Worm (Caenorhabditis elegans) whole organism, L1 larva: ENCODE results near the gene tsfm-1.

Experiments used
- C04F5.9 ChIP-seq: sonication (generic microtip); optimal IDR thresholded peaks from 2 replicates; lab custom pipeline; 2016; ENCODE audit warnings: missing genetic modification characterization, missing compliant biosample characterization
- alr-1 ChIP-seq: fragments of 200-800 bp; sonication (Bioruptor generic); optimal IDR thresholded peaks from 2 replicates; lab custom pipeline; 2018; ENCODE audit warnings: borderline replicate concordance, mild to moderate bottlenecking, missing genetic modification characterization, missing compliant biosample characterization
- aly-2 ChIP-seq: fragments of 150-350 bp; optimal IDR thresholded peaks from 2 replicates; lab custom pipeline; 2014; ENCODE audit warnings: missing biosample characterization, missing genetic modification characterization
- ama-1 ChIP-seq: fragments of 150-350 bp; optimal IDR thresholded peaks from 2 replicates; lab custom pipeline; 2014
- blmp-1 ChIP-seq: fragments of 150-350 bp; optimal IDR thresholded peaks from 2 replicates; lab custom pipeline; 2014; ENCODE audit warnings: missing biosample characterization, missing genetic modification characterization
- ceh-8 ChIP-seq: fragments of 200-800 bp; sonication (Bioruptor generic); optimal IDR thresholded peaks from 2 replicates; lab custom pipeline; 2018; ENCODE audit warnings: mild to moderate bottlenecking, missing genetic modification characterization, moderate library complexity, missing compliant biosample characterization
- ceh-82 ChIP-seq, 3 experiments: fragments of 150-350 bp in 1 of 3; sonication (generic microtip) in 2 of 3; optimal IDR thresholded peaks; 2 replicates each; lab custom pipeline; 2014 to 2017; ENCODE audit warnings: missing biosample characterization in 3 of 3, missing genetic modification characterization in 3 of 3
- ceh-88 ChIP-seq: fragments of 200-800 bp; sonication (Bioruptor generic); IDR thresholded peaks from 2 replicates; pipeline ENCODE4 v1.3.6; 2022; ENCODE audit warnings: missing genetic modification characterization, missing compliant biosample characterization
- ces-1 ChIP-seq: fragments of 150-350 bp; optimal IDR thresholded peaks from 2 replicates; lab custom pipeline; 2014; ENCODE audit warnings: missing biosample characterization, missing genetic modification reagents, missing genetic modification characterization
- dpl-1 ChIP-seq, 3 experiments: fragments of 150-350 bp in 2 of 3; sonication (generic microtip) in 1 of 3; optimal IDR thresholded peaks; 2 replicates each; lab custom pipeline; 2014 to 2017; ENCODE audit warnings: missing biosample characterization in 3 of 3, missing genetic modification characterization in 3 of 3, missing genetic modification reagents in 3 of 3
- dsc-1 ChIP-seq: sonication (generic microtip); optimal IDR thresholded peaks from 2 replicates; lab custom pipeline; 2016; ENCODE audit warnings: mild to moderate bottlenecking, missing genetic modification characterization, missing compliant biosample characterization
- efl-1 ChIP-seq, 4 experiments: fragments of 150-350 bp; optimal IDR thresholded peaks in 3 of 4; peaks in 1 of 4; 1 replicate in 1 of 4; 2 replicates in 3 of 4; lab custom pipeline; 2014; ENCODE audit warnings: missing biosample characterization in 2 of 4, missing genetic modification characterization in 2 of 4, missing genetic modification reagents in 2 of 4
- elt-2 ChIP-seq: sonication (generic microtip); optimal IDR thresholded peaks from 2 replicates; lab custom pipeline; 2016; ENCODE audit warnings: missing genetic modification characterization, mild to moderate bottlenecking, inconsistent platforms, missing compliant biosample characterization, missing genetic modification reagents
- fos-1 ChIP-seq: fragments of 150-350 bp; optimal IDR thresholded peaks from 2 replicates; lab custom pipeline; 2014; ENCODE audit warnings: missing biosample characterization, missing genetic modification characterization
- lin-35 ChIP-seq, 2 experiments: fragments of 150-350 bp; optimal IDR thresholded peaks; 2 replicates each; lab custom pipeline; 2014; ENCODE audit warnings: missing biosample characterization in 2 of 2, missing genetic modification characterization in 2 of 2, missing genetic modification reagents in 2 of 2
- mep-1 ChIP-seq: fragments of 150-350 bp; optimal IDR thresholded peaks from 2 replicates; lab custom pipeline; 2014; ENCODE audit warnings: missing biosample characterization, missing genetic modification characterization
- nhr-11 ChIP-seq: fragments of 150-350 bp; optimal IDR thresholded peaks from 2 replicates; lab custom pipeline; 2014; ENCODE audit warnings: missing biosample characterization, missing genetic modification characterization
- nhr-20 ChIP-seq: sonication (generic microtip); optimal IDR thresholded peaks from 2 replicates; lab custom pipeline; 2016; ENCODE audit warnings: mild to moderate bottlenecking, missing genetic modification characterization, missing compliant biosample characterization
- nhr-71 ChIP-seq: sonication (generic microtip); optimal IDR thresholded peaks from 2 replicates; lab custom pipeline; 2016; ENCODE audit warnings: mild to moderate bottlenecking, missing genetic modification characterization, moderate library complexity, missing compliant biosample characterization
- nhr-85 ChIP-seq: sonication (generic microtip); peaks from one replicate; lab custom pipeline; 2016; ENCODE audit warnings: missing genetic modification characterization, inconsistent platforms, missing compliant biosample characterization
- pax-3 ChIP-seq: fragments of 200-800 bp; sonication (Bioruptor generic); optimal IDR thresholded peaks from 2 replicates; lab custom pipeline; 2018; ENCODE audit warnings: mild to moderate bottlenecking, missing genetic modification characterization, moderate library complexity, missing compliant biosample characterization
- rnt-1 ChIP-seq: sonication (generic microtip); optimal IDR thresholded peaks from 2 replicates; lab custom pipeline; 2016; ENCODE audit warnings: mild to moderate bottlenecking, missing genetic modification characterization, moderate library complexity, missing compliant biosample characterization
- skn-1 ChIP-seq: fragments of 150-350 bp; optimal IDR thresholded peaks from 2 replicates; lab custom pipeline; 2014; ENCODE audit warnings: missing biosample characterization, missing genetic modification characterization
- snu-23 ChIP-seq: sonication (generic microtip); optimal IDR thresholded peaks from 2 replicates; lab custom pipeline; 2016; ENCODE audit warnings: missing genetic modification characterization, missing compliant biosample characterization
- sox-4 ChIP-seq: sonication (generic microtip); optimal IDR thresholded peaks from 2 replicates; lab custom pipeline; 2016; ENCODE audit warnings: missing genetic modification characterization, missing compliant biosample characterization
- sup-37 ChIP-seq: fragments of 200-800 bp; sonication (Bioruptor generic); optimal IDR thresholded peaks from 2 replicates; lab custom pipeline; 2018; ENCODE audit warnings: mild to moderate bottlenecking, missing genetic modification characterization, missing compliant biosample characterization
- swsn-7 ChIP-seq: sonication (generic microtip); optimal IDR thresholded peaks from 2 replicates; lab custom pipeline; 2016; ENCODE audit warnings: missing genetic modification characterization, missing compliant biosample characterization
- tbx-2 ChIP-seq: sonication (generic microtip); optimal IDR thresholded peaks from 2 replicates; lab custom pipeline; 2016; ENCODE audit warnings: missing genetic modification characterization, missing compliant biosample characterization
- unc-130 ChIP-seq: fragments of 150-350 bp; optimal IDR thresholded peaks from 2 replicates; lab custom pipeline; 2017; ENCODE audit warnings: missing biosample characterization, missing genetic modification characterization, inconsistent platforms
- unc-30 ChIP-seq: sonication (generic microtip); optimal IDR thresholded peaks from 2 replicates; lab custom pipeline; 2017; ENCODE audit warnings: missing biosample characterization, missing genetic modification characterization
- unc-62 ChIP-seq: fragments of 150-350 bp; optimal IDR thresholded peaks from 2 replicates; lab custom pipeline; 2014; ENCODE audit warnings: missing biosample characterization, missing genetic modification reagents, missing genetic modification characterization
- unc-98 ChIP-seq: fragments of 200-800 bp; sonication (Bioruptor generic); IDR thresholded peaks from 2 replicates; pipeline ENCODE4 v1.3.6; 2022; ENCODE audit warnings: missing genetic modification characterization, missing compliant biosample characterization
- xbp-1 ChIP-seq: sonication (generic microtip); optimal IDR thresholded peaks from 2 replicates; lab custom pipeline; 2016; ENCODE audit warnings: missing genetic modification characterization, missing compliant biosample characterization
- zag-1 ChIP-seq: fragments of 150-350 bp; optimal IDR thresholded peaks from 2 replicates; lab custom pipeline; 2014; ENCODE audit warnings: missing biosample characterization, missing genetic modification characterization
- zip-4 ChIP-seq: fragments of 200-800 bp; sonication (Bioruptor generic); optimal IDR thresholded peaks from 2 replicates; lab custom pipeline; 2018; ENCODE audit warnings: mild to moderate bottlenecking, missing genetic modification characterization, moderate library complexity, missing compliant biosample characterization
- ztf-11 ChIP-seq, 2 experiments: sonication (generic microtip); optimal IDR thresholded peaks; 2 replicates each; lab custom pipeline; 2016 to 2017; ENCODE audit warnings: missing genetic modification characterization in 2 of 2, missing biosample characterization in 1 of 2, missing compliant biosample characterization in 1 of 2
- ztf-4 ChIP-seq: fragments of 150-350 bp; optimal IDR thresholded peaks from 2 replicates; lab custom pipeline; 2014; ENCODE audit warnings: missing biosample characterization, missing genetic modification characterization

Gene tsfm-1

DNA sequence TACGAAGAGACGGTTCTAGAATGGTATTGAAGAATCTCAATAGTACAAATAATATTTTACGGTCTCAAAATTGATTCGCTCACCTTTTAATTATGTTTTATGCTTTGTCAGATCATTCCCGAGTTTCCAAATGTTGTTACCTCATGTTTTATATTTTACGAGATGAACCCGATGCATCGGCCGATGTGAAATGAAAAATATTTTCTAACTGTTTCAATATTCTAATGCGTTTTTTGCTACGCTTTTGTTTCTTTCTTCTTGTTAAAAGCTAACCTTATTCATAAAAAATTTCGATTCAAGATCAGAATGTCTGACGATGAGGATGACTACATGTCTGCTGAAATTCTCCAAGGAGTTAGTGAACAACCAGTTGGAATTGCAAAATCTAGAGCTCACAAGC, 20.3 kb downstream of the tsfm-1 start, which contains the start of gene T04H1.5:
Gene T04H1.5 (plus strand): TSS at position 301 of the 400 bp plus-strand sequence.
- TF ChIP-seq nhr-11 (no peak), dsc-1 (tag; lab: Kevin White, UChicago) (no peak), C04F5.9 (tag; lab: Kevin White, UChicago) (no peak), xbp-1 (tag; lab: Kevin White, UChicago) (no peak), sox-4 (tag; lab: Kevin White, UChicago) (no peak), skn-1 (tag; lab: Kevin White, UChicago) (no peak), unc-30 (tag; lab: Kevin White, UChicago) (no peak), ceh-88 (GFP tag; lab: Robert Waterston, UW) (no peak), ztf-4 (no peak), dpl-1 (GFP tag; optimal IDR thresholded peaks at IDR 0.05; lab: Kevin White, UChicago) (no peak), rnt-1 (tag; lab: Kevin White, UChicago) (no peak), unc-130 (no peak), blmp-1 (tag; lab: Kevin White, UChicago) (no peak), ama-1 (lab: Kevin White, UChicago) (no peak)
- TF ChIP-seq, all 84 proteins: peak for 0

DNA sequence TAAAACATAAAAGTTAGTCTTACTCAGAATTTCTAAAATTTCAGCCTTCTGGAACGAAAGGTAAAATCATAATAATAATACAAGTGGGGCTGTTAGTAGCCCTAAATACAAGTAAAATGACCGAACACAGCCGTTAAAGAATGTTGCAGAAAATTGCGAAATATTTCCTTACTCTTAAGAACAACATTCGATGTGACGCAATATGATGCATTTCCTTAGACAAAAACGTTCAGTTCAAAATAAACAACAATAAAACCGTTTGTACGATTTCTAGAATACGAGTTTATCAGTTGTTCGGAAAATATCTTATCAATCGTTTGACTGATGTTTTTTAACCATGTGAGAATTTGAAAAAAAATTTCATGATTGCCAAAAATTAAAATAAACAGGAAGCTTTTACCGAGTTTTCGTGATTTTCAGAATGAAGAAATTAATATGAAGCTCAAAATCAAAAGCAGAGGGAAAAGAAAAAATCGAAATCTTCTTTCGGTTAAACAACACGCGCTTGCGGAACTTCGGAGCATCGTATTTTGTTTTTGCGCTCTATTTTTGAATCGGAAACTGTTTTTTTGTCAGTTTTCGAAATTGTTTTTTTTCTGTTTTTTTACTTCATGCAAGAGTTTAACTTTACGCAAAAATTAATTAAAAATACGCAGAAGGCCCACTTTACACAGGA, 25.4 kb downstream of the tsfm-1 start:
- TF ChIP-seq nhr-85 (tag; lab: Kevin White, UChicago) (peak; percentile 64), sup-37 (GFP tag; lab: Kevin White, UChicago) (no peak), blmp-1 (tag; lab: Kevin White, UChicago) (peak; percentile 36), ceh-82 (tag; optimal IDR thresholded peaks at IDR 0.05; lab: Kevin White, UChicago) (no peak), ces-1 (no peak), unc-62 (GFP tag; lab: Kevin White, UChicago) (no peak), zag-1 (tag; lab: Kevin White, UChicago) (no peak), mep-1 (tag; lab: Kevin White, UChicago) (peak; percentile 25), ztf-11 (tag; optimal IDR thresholded peaks at IDR 0.05; lab: Kevin White, UChicago) (no peak), lin-35 (GFP tag; optimal IDR thresholded peaks at IDR 0.05; lab: Kevin White, UChicago) (peak; percentile 55 to 86), skn-1 (tag; lab: Kevin White, UChicago) (peak; percentile 36), fos-1 (tag; lab: Kevin White, UChicago) (no peak), alr-1 (tag; lab: Kevin White, UChicago) (no peak), ceh-8 (GFP tag; lab: Kevin White, UChicago) (no peak), nhr-20 (tag; lab: Kevin White, UChicago) (no peak), dpl-1 (GFP tag; optimal IDR thresholded peaks at IDR 0.05; lab: Kevin White, UChicago) (peak; percentile 45 to 81 (median 74)), swsn-7 (no peak), snu-23 (GFP tag; lab: Kevin White, UChicago) (peak; percentile 37), pax-3 (tag; lab: Kevin White, UChicago) (no peak), nhr-71 (no peak), zip-4 (no peak), elt-2 (tag; lab: Kevin White, UChicago) (no peak), efl-1 (optimal IDR thresholded peaks at IDR 0.05; lab: Kevin White, UChicago) (peak; percentile 19 to 75), efl-1 (GFP tag; optimal IDR thresholded peaks at IDR 0.05 in 1 of 2; lab: Kevin White, UChicago) (peak; percentile 82 to 98), aly-2 (tag; lab: Kevin White, UChicago) (no peak), unc-98 (GFP tag; lab: Robert Waterston, UW) (no peak), tbx-2 (tag; lab: Kevin White, UChicago) (no peak)
- TF ChIP-seq, all 84 proteins: peak for 8
